Worm (Caenorhabditis elegans) whole organism, midembryonic: ENCODE results near the gene ZC449.7.

Experiments
- T22C8.4 ChIP-seq: fragments of 200-800 bp; sonication (Bioruptor generic); IDR thresholded peaks from 2 replicates; pipeline ENCODE4 v1.3.6; 2022; ENCODE audit warnings: missing genetic modification characterization, missing compliant biosample characterization
- cog-1 ChIP-seq: sonication (generic microtip); optimal IDR thresholded peaks from 2 replicates; lab custom pipeline; 2016; ENCODE audit warnings: missing genetic modification characterization, missing compliant biosample characterization
- flt-1 ChIP-seq: fragments of 200-800 bp; sonication (Bioruptor generic); IDR thresholded peaks from 2 replicates; pipeline ENCODE4 v1.3.6; 2022; ENCODE audit warnings: missing genetic modification characterization, missing compliant biosample characterization
- klf-2 ChIP-seq: fragments of 200-800 bp; sonication (Bioruptor generic); conservative IDR thresholded peaks from 2 replicates; pipeline ENCODE4 v1.3.6; 2022; ENCODE audit warnings: missing genetic modification reagents, missing genetic modification characterization, missing compliant biosample characterization
- med-1 ChIP-seq: sonication (generic microtip); optimal IDR thresholded peaks from 2 replicates; lab custom pipeline; 2017; ENCODE audit warnings: missing genetic modification characterization, mild to moderate bottlenecking, missing compliant biosample characterization, antibody characterized with exemption, missing genetic modification reagents; ENCODE audit not compliant: insufficient read depth
- ref-1 ChIP-seq: fragments of 200-800 bp; sonication (Bioruptor generic); conservative IDR thresholded peaks from 2 replicates; pipeline ENCODE4 v1.3.6; 2022; ENCODE audit warnings: missing genetic modification reagents, missing genetic modification characterization, missing compliant biosample characterization
- tab-1 ChIP-seq: fragments of 200-800 bp; sonication (Bioruptor generic); IDR thresholded peaks from 2 replicates; pipeline ENCODE4 v1.3.6; 2022; ENCODE audit warnings: missing genetic modification characterization, missing compliant biosample characterization

ce11 chrX:5027923-5028592 lies 14.2 kb downstream of the ZC449.7 start:
- TF ChIP-seq flt-1 (GFP tag; lab: Robert Waterston, UW) (no peak), med-1 (GFP tag; lab: Kevin White, UChicago) (no peak), ref-1 (no peak), cog-1 (tag; lab: Kevin White, UChicago) (no peak), klf-2 (GFP tag; lab: Robert Waterston, UW) (no peak), tab-1 (GFP tag; lab: Robert Waterston, UW) (no peak), T22C8.4 (GFP tag; lab: Robert Waterston, UW) (no peak)
